Worm (Caenorhabditis elegans) whole organism, mixed stage, embryonic: Measurements from ENCODE around the gene daf-12.

Source experiments
- blmp-1 ChIP-seq: fragments of 150-350 bp; optimal IDR thresholded peaks from 2 replicates; lab custom pipeline; 2014; ENCODE audit warnings: missing biosample characterization, missing genetic modification characterization
- ceh-43 ChIP-seq: fragments of 200-800 bp; sonication (Bioruptor generic); optimal IDR thresholded peaks from 2 replicates; lab custom pipeline; 2018; ENCODE audit warnings: mild to moderate bottlenecking, missing genetic modification characterization, moderate library complexity, missing compliant biosample characterization
- ces-1 ChIP-seq: fragments of 150-350 bp; optimal IDR thresholded peaks from 2 replicates; lab custom pipeline; 2014; ENCODE audit warnings: missing biosample characterization, missing genetic modification reagents, missing genetic modification characterization
- elt-1 ChIP-seq: sonication (generic microtip); optimal IDR thresholded peaks from 2 replicates; lab custom pipeline; 2017; ENCODE audit warnings: missing genetic modification characterization, mild to moderate bottlenecking, missing compliant biosample characterization, antibody characterized with exemption, moderate library complexity, borderline replicate concordance; ENCODE audit not compliant: insufficient read depth
- lin-13 ChIP-seq: fragments of 150-350 bp; optimal IDR thresholded peaks from 2 replicates; lab custom pipeline; 2014; ENCODE audit warnings: missing biosample characterization, missing genetic modification characterization
- mep-1 ChIP-seq: fragments of 150-350 bp; optimal IDR thresholded peaks from 2 replicates; lab custom pipeline; 2017; ENCODE audit warnings: missing biosample characterization, missing genetic modification reagents, missing genetic modification characterization, inconsistent platforms
- nhr-12 ChIP-seq: fragments of 150-350 bp; optimal IDR thresholded peaks from 2 replicates; lab custom pipeline; 2014; ENCODE audit warnings: missing biosample characterization, missing genetic modification characterization
- nhr-76 ChIP-seq: sonication (generic microtip); optimal IDR thresholded peaks from 2 replicates; lab custom pipeline; 2017; ENCODE audit warnings: missing biosample characterization, missing genetic modification characterization
- snpc-4 ChIP-seq: fragments of 150-350 bp; optimal IDR thresholded peaks from 2 replicates; lab custom pipeline; 2014; ENCODE audit warnings: missing biosample characterization, missing genetic modification characterization
- sptf-1 ChIP-seq: sonication (generic microtip); optimal IDR thresholded peaks from 2 replicates; lab custom pipeline; 2017; ENCODE audit warnings: mild to moderate bottlenecking, missing genetic modification characterization, moderate library complexity, missing compliant biosample characterization
- tbx-8 ChIP-seq: fragments of 200-800 bp; sonication (Bioruptor generic); optimal IDR thresholded peaks from 2 replicates; lab custom pipeline; 2018; ENCODE audit warnings: mild to moderate bottlenecking, missing genetic modification characterization, moderate library complexity, missing compliant biosample characterization
- unc-39 ChIP-seq: fragments of 150-350 bp; optimal IDR thresholded peaks from 2 replicates; lab custom pipeline; 2014; ENCODE audit warnings: missing biosample characterization, missing genetic modification characterization
- unc-62 ChIP-seq: fragments of 150-350 bp; optimal IDR thresholded peaks from 2 replicates; lab custom pipeline; 2014; ENCODE audit warnings: missing biosample characterization, missing genetic modification reagents, missing genetic modification characterization
- ztf-11 ChIP-seq: fragments of 150-350 bp; optimal IDR thresholded peaks from 2 replicates; lab custom pipeline; 2014; ENCODE audit warnings: missing biosample characterization, missing genetic modification characterization

ce11 chrX:10666871-10667270, 31.2 kb downstream of the daf-12 start:
- no peak for TF ChIP-seq unc-39 (tag; lab: Kevin White, UChicago)
- TF ChIP-seq sptf-1 = no peak
- TF ChIP-seq snpc-4 (tag; lab: Kevin White, UChicago) = no peak
- TF ChIP-seq mep-1 (tag; lab: Kevin White, UChicago) = no peak
- no peak for TF ChIP-seq ztf-11 (tag; lab: Kevin White, UChicago)
- TF ChIP-seq lin-13 (tag; lab: Kevin White, UChicago) = no peak
- TF ChIP-seq nhr-12 = no peak
- TF ChIP-seq unc-62 (GFP tag; lab: Kevin White, UChicago) = no peak
- no peak for TF ChIP-seq ces-1 (GFP tag; lab: Kevin White, UChicago)
- no peak for TF ChIP-seq blmp-1 (tag; lab: Kevin White, UChicago)
- no peak for TF ChIP-seq tbx-8 (GFP tag; lab: Kevin White, UChicago)
- TF ChIP-seq ceh-43 (GFP tag; lab: Kevin White, UChicago) = no peak
- TF ChIP-seq nhr-76 = no peak
- no peak for TF ChIP-seq elt-1 (tag; lab: Kevin White, UChicago)
